Worm (Caenorhabditis elegans) whole organism, mixed stage, embryonic: ENCODE results near the gene ret-1.
A peak's percentile ranks its signal among the peaks of the same experiment; 100 is the strongest.

Source experiments
- blmp-1 ChIP-seq: fragments of 150-350 bp; optimal IDR thresholded peaks from 2 replicates; lab custom pipeline; 2014; ENCODE audit warnings: missing biosample characterization, missing genetic modification characterization
- ces-1 ChIP-seq: fragments of 150-350 bp; optimal IDR thresholded peaks from 2 replicates; lab custom pipeline; 2014; ENCODE audit warnings: missing biosample characterization, missing genetic modification reagents, missing genetic modification characterization
- lsy-2 ChIP-seq: fragments of 150-350 bp; optimal IDR thresholded peaks from 2 replicates; lab custom pipeline; 2014; ENCODE audit warnings: missing biosample characterization, missing genetic modification characterization
- nhr-237 ChIP-seq: fragments of 150-350 bp; optimal IDR thresholded peaks from 2 replicates; lab custom pipeline; 2014; ENCODE audit warnings: missing biosample characterization, missing genetic modification characterization
- snpc-4 ChIP-seq: fragments of 150-350 bp; optimal IDR thresholded peaks from 2 replicates; lab custom pipeline; 2014; ENCODE audit warnings: missing biosample characterization, missing genetic modification characterization
- sptf-1 ChIP-seq: sonication (generic microtip); optimal IDR thresholded peaks from 2 replicates; lab custom pipeline; 2017; ENCODE audit warnings: mild to moderate bottlenecking, missing genetic modification characterization, moderate library complexity, missing compliant biosample characterization
- unc-120 ChIP-seq: sonication (generic microtip); optimal IDR thresholded peaks from 2 replicates; lab custom pipeline; 2017; ENCODE audit warnings: missing genetic modification characterization, missing compliant biosample characterization; ENCODE audit not compliant: poor library complexity, severe bottlenecking

DNA sequence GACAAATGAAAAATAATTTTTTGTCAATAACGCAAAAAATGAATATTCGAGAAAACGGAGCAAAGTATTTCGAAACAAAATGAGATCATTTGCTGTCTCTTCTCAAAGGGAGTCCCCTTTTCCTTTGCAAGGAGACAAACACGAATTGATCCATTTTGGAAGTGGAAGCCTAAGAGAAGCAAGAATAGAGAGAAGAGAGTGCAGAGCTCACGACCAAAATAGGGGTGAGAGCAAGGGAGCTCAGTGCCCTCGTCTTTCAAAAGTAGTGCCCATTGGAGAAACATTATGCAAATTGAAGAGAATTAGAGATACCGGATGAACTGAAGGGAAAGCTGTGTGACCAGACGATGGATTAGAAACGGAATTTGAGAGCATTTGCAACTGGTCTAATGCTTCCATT is 4.0 kb upstream of the ret-1 start:
- TF ChIP-seq lsy-2 (no peak), unc-120 (tag; lab: Kevin White, UChicago) (no peak), nhr-237 (no peak), sptf-1 (no peak), blmp-1 (tag; lab: Kevin White, UChicago) (no peak), snpc-4 (tag; lab: Kevin White, UChicago) (no peak), ces-1 (GFP tag; lab: Kevin White, UChicago) (peak; percentile 80)
